Fruit fly (Drosophila melanogaster): Measurements from ENCODE around the gene CG14567.

Gene CG14567

DNA sequence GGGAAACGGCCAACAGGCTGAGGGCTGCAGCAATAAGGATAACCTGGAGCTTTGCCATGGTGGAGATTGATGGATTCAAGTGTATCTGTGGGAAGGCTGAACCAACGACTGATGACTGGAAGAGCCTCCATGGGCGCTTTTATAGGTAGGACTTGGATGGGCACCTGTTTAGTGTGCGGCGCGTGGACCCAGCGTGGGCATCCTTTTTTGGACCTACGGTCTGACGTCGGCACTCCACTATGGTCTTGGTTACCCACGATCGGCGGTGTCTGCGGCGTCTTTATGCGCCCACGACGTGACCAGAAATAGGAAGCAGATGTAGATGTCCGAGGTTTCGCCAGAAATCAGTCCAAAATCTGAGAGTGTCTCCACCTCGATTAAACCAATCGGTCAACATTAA, 2.0 kb upstream of the CG14567 start, which contains the start of gene CG14566:
Gene CG14566 (minus strand): TSS at position 101 of the 400 bp plus-strand sequence.
- no peak for TF ChIP-seq ovo (GFP tag; optimal IDR thresholded peaks at IDR 0.05)
- TF ChIP-seq Mnt (GFP tag; optimal IDR thresholded peaks at IDR 0.05), result no peak
- no peak for TF ChIP-seq CG33017 (tag; optimal IDR thresholded peaks at IDR 0.05)
- TF ChIP-seq CG1620 (GFP tag; optimal IDR thresholded peaks at IDR 0.05), result no peak
- no peak for TF ChIP-seq CG7045 (GFP tag; optimal IDR thresholded peaks at IDR 0.05)
- TF ChIP-seq CG14711 (tag; optimal IDR thresholded peaks at IDR 0.05), result no peak
- no peak for TF ChIP-seq CG12768 (GFP tag; optimal IDR thresholded peaks at IDR 0.05)
- no peak for TF ChIP-seq Crg-1 (GFP tag; optimal IDR thresholded peaks at IDR 0.05)
- TF ChIP-seq kay (GFP tag; ENCODE audit: borderline replicate concordance), result no peak
- TF ChIP-seq tj (GFP tag; optimal IDR thresholded peaks at IDR 0.05), result no peak
- TF ChIP-seq pad (GFP tag; optimal IDR thresholded peaks at IDR 0.05), result no peak
- no peak for TF ChIP-seq cnc (optimal IDR thresholded peaks at IDR 0.05)
- no peak for TF ChIP-seq CG5204 (GFP tag; optimal IDR thresholded peaks at IDR 0.05)
- no peak for TF ChIP-seq CG7101 (tag; optimal IDR thresholded peaks at IDR 0.05)
- TF ChIP-seq cic (GFP tag; optimal IDR thresholded peaks at IDR 0.05), result no peak
- TF ChIP-seq bab1 (GFP tag; optimal IDR thresholded peaks at IDR 0.05), result no peak
- no peak for TF ChIP-seq Hr96 (GFP tag; optimal IDR thresholded peaks at IDR 0.05)
- TF ChIP-seq Clk (GFP tag; optimal IDR thresholded peaks at IDR 0.05), result no peak

DNA sequence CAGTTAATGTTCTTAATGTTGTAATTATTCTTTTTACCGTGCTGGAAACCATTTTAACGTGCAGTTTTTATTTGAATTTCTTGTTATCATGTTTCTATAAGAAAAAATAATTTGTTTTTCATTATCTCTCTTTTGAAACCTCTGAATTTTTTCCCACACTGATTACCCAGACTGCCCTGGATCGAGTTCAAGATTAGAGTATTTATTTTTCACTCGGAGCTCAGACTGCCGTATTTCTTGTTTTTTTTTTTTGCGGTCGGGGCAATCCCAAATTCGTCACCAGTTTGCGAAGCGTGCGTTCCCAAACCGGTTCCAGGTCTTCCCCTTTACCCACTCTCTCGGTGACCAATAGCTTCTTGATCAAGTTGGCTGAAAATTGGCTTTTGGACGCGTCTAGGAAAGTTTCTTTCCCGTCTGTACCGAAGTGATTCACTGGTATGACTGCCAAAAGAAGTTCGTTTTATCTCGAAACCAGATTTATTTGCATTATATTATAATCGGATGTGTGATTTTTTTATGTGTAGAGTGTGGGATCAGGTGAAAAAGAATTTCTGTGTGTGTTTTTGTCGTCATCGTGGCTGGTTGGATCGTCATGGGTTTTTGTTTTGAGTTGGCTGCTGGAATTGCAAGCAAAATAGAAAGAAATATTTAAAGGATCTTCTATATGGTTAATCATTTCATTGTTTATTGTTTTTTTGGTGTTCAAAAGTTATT, 944 bp upstream of the CG14567 start:
- TF ChIP-seq Mnt (GFP tag; optimal IDR thresholded peaks at IDR 0.05) (no peak), kay (GFP tag; ENCODE audit: borderline replicate concordance) (peak; percentile 53), pad (GFP tag; optimal IDR thresholded peaks at IDR 0.05) (no peak), cnc (optimal IDR thresholded peaks at IDR 0.05) (no peak)

DNA sequence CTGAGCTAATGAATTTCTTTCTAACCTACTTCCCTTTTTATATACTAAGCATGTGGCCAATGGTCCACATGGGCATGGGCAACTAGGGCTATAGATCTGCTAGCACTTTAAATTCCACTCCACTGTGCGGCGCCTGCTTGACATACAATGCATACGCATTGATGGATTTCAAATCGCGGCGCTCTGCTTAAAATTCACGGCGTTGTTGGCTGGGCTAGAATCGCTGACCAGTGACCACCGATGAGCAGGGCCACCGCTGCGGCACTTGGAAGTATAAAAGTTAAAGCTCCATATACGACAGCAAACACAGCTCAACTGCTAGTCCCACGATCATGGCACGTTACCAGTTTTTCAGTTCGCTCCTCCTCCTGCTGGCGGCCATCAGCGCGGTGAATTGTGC, 4.4 kb downstream of the CG14567 start, which contains the start of gene CG14573:
Gene CG14573 (plus strand): TSS at position 301 of the 400 bp plus-strand sequence.
- TF ChIP-seq Clk (GFP tag; optimal IDR thresholded peaks at IDR 0.05), result no peak
- TF ChIP-seq toe (GFP tag; optimal IDR thresholded peaks at IDR 0.05), result no peak
- TF ChIP-seq CG5204 (GFP tag; optimal IDR thresholded peaks at IDR 0.05), result no peak
- TF ChIP-seq pad (GFP tag; optimal IDR thresholded peaks at IDR 0.05), result no peak
- no peak for TF ChIP-seq CG7101 (tag; optimal IDR thresholded peaks at IDR 0.05)
- TF ChIP-seq CG12768 (GFP tag; optimal IDR thresholded peaks at IDR 0.05), result no peak
- TF ChIP-seq CG33017 (tag; optimal IDR thresholded peaks at IDR 0.05), result no peak
- TF ChIP-seq CG11617 (GFP tag; optimal IDR thresholded peaks at IDR 0.05), result no peak
- no peak for TF ChIP-seq CG7045 (GFP tag; optimal IDR thresholded peaks at IDR 0.05)
- no peak for TF ChIP-seq tj (GFP tag; optimal IDR thresholded peaks at IDR 0.05)
- TF ChIP-seq Crg-1 (GFP tag; optimal IDR thresholded peaks at IDR 0.05), result no peak
- no peak for TF ChIP-seq CG1620 (GFP tag; optimal IDR thresholded peaks at IDR 0.05)
- TF ChIP-seq CG14711 (tag; optimal IDR thresholded peaks at IDR 0.05), result no peak
- TF ChIP-seq kay (GFP tag; ENCODE audit: borderline replicate concordance), result no peak
- TF ChIP-seq ovo (GFP tag; optimal IDR thresholded peaks at IDR 0.05), result no peak
- TF ChIP-seq Hr96 (GFP tag; optimal IDR thresholded peaks at IDR 0.05), result no peak

DNA sequence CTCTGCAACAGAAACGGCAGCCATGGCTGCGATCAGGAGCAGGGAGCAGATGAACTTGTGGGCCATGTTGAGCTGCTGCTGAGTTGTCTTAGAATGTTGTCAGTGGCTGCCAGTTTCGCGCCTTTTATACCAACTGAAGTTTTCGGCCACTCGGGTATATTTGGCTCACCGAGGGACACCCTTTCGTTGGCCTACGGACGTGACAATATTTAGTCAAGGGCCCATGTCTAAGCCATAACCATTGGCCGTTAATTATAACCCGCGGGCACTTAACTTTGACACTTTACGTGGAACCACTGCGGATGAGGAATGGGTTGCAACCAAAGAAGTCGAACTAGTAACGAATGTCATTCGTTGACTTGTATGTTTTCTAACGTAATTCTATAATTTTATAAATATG, 4.8 kb downstream of the CG14567 start, which contains the start of gene CG14568:
Gene CG14568 (minus strand): TSS at position 101 of the 400 bp plus-strand sequence.
- no peak for TF ChIP-seq CG11617 (GFP tag; optimal IDR thresholded peaks at IDR 0.05)

DNA sequence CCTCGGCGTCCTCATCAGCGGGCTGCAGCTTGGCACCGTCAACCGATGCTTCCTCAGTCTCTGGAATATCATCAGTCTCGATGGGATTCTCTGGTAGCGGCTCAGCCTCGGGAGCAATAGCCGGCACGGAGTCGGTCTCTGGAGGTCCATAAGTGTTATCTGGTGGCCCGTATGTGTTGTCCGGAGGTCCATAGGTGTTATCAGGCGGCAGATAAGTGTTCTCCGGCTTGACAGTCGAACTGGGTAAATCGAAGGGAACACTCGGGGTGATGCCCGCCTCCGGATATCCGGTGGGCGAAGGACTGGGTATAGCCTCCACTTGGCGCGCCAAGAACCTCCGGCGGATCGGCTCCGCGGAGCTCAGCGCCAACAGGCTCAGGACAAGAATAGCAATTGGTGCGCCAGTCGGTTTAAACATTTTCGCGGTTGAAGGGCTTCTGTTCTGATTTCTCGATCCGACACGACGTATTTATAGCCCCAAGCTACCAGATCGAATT, 7.1 kb downstream of the CG14567 start, which contains the start of gene CG14569:
Gene CG14569 (minus strand): TSS at position 447 of the 497 bp plus-strand sequence.
- TF ChIP-seq cnc (optimal IDR thresholded peaks at IDR 0.05), result no peak
- no peak for TF ChIP-seq Clk (GFP tag; optimal IDR thresholded peaks at IDR 0.05)
- TF ChIP-seq tj (GFP tag; optimal IDR thresholded peaks at IDR 0.05), result no peak
- no peak for TF ChIP-seq ovo (GFP tag; optimal IDR thresholded peaks at IDR 0.05)

DNA sequence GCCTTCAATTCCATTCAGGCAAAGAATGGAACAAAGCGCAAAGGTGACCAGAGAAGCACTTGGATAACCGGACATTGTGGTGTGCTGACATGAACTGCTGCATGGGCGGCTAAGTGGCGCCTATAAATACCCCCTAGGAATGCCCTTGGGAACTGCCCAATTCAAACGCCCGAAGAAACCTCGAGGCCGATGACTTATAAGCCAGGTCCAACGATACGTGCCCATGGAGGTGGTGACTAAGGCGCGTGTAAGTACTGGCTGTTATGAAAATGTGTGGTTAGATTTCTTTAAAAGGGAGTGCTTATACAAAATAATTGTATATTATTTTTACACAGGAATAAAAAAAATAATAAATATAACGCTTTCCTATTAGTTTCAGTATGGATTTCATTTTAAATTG, 7.9 kb downstream of the CG14567 start, which contains the start of gene CG14570:
Gene CG14570 (minus strand): TSS at position 101 of the 400 bp plus-strand sequence.
- TF ChIP-seq CG1620 (GFP tag; optimal IDR thresholded peaks at IDR 0.05), result no peak
- TF ChIP-seq CG7101 (tag; optimal IDR thresholded peaks at IDR 0.05), result no peak
- no peak for TF ChIP-seq Crg-1 (GFP tag; optimal IDR thresholded peaks at IDR 0.05)
- no peak for TF ChIP-seq kay (GFP tag; ENCODE audit: borderline replicate concordance)
- no peak for TF ChIP-seq Mnt (GFP tag; optimal IDR thresholded peaks at IDR 0.05)
- TF ChIP-seq cic (GFP tag; optimal IDR thresholded peaks at IDR 0.05), result no peak
- no peak for TF ChIP-seq CG14711 (tag; optimal IDR thresholded peaks at IDR 0.05)
- no peak for TF ChIP-seq pad (GFP tag; optimal IDR thresholded peaks at IDR 0.05)
- TF ChIP-seq toe (GFP tag; optimal IDR thresholded peaks at IDR 0.05), result no peak
- no peak for TF ChIP-seq cnc (optimal IDR thresholded peaks at IDR 0.05)
- no peak for TF ChIP-seq bab1 (GFP tag; optimal IDR thresholded peaks at IDR 0.05)
- TF ChIP-seq CG5204 (GFP tag; optimal IDR thresholded peaks at IDR 0.05), result no peak
- TF ChIP-seq CG7045 (GFP tag; optimal IDR thresholded peaks at IDR 0.05), result no peak
- no peak for TF ChIP-seq ovo (GFP tag; optimal IDR thresholded peaks at IDR 0.05)
- TF ChIP-seq tj (GFP tag; optimal IDR thresholded peaks at IDR 0.05), result no peak

DNA sequence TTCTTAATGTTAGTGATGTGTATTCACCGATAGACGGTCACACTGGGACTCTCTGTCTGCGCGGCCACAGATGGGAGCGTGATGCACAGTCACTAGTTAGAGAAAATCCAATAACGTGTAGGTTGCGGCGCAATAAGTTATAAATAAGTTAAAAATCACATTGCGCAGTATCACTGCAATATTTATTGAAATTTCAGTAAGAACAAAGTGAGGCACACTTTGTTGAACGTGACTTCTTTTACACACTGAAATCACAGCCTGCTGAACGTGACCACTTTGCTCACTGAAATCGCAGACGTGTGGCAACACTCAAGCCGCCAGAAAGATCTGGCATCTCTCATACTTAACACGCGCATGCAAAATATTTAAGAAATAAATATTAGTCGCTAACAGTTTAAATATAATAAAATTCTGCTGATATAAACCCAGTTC, 9.6 kb downstream of the CG14567 start, which contains the start of the genes CG11247 and Polr2H:
Gene CG11247 (minus strand): TSS at position 191 of the 432 bp plus-strand sequence.
Gene Polr2H (plus strand): TSS at position 317 of the 432 bp plus-strand sequence.
- TF ChIP-seq cnc (optimal IDR thresholded peaks at IDR 0.05), result no peak
- TF ChIP-seq tj (GFP tag; optimal IDR thresholded peaks at IDR 0.05), result peak; percentile 45
- peak; percentile 87 for TF ChIP-seq bab1 (GFP tag; optimal IDR thresholded peaks at IDR 0.05)
- no peak for TF ChIP-seq cic (GFP tag; optimal IDR thresholded peaks at IDR 0.05)
- peak; percentile 27 for TF ChIP-seq kay (GFP tag; ENCODE audit: borderline replicate concordance)
- peak; percentile 15 for TF ChIP-seq ovo (GFP tag; optimal IDR thresholded peaks at IDR 0.05)
- peak; percentile 83 for TF ChIP-seq Mnt (GFP tag; optimal IDR thresholded peaks at IDR 0.05)
- TF ChIP-seq pad (GFP tag; optimal IDR thresholded peaks at IDR 0.05), result peak; percentile 42
- peak; percentile 76 for TF ChIP-seq Clk (GFP tag; optimal IDR thresholded peaks at IDR 0.05)
- peak; percentile 92 for TF ChIP-seq toe (GFP tag; optimal IDR thresholded peaks at IDR 0.05)
- TF ChIP-seq CG11617 (GFP tag; optimal IDR thresholded peaks at IDR 0.05), result peak; percentile 56
- TF ChIP-seq Hr96 (GFP tag; optimal IDR thresholded peaks at IDR 0.05), result peak; percentile 86
- peak; percentile 84 for TF ChIP-seq CG5204 (GFP tag; optimal IDR thresholded peaks at IDR 0.05)
- TF ChIP-seq Crg-1 (GFP tag; optimal IDR thresholded peaks at IDR 0.05), result peak; percentile 41
- peak; percentile 84 for TF ChIP-seq CG1620 (GFP tag; optimal IDR thresholded peaks at IDR 0.05)
- TF ChIP-seq CG14711 (tag; optimal IDR thresholded peaks at IDR 0.05), result peak; percentile 65
- TF ChIP-seq CG7045 (GFP tag; optimal IDR thresholded peaks at IDR 0.05), result peak; percentile 64
- TF ChIP-seq CG33017 (tag; optimal IDR thresholded peaks at IDR 0.05), result peak; percentile 34
- TF ChIP-seq CG7101 (tag; optimal IDR thresholded peaks at IDR 0.05), result peak; percentile 75
- peak; percentile 27 for TF ChIP-seq CG12768 (GFP tag; optimal IDR thresholded peaks at IDR 0.05)
